Worm (Caenorhabditis elegans) whole organism, midembryonic: ENCODE data around the gene metl-9.
A peak's percentile ranks its signal among the peaks of the same experiment; 100 is the strongest.

ENCODE experiments used
- T22C8.4 ChIP-seq: fragments of 200-800 bp; sonication (Bioruptor generic); IDR thresholded peaks from 2 replicates; pipeline ENCODE4 v1.3.6; 2022; ENCODE audit warnings: missing genetic modification characterization, missing compliant biosample characterization
- cog-1 ChIP-seq: sonication (generic microtip); optimal IDR thresholded peaks from 2 replicates; lab custom pipeline; 2016; ENCODE audit warnings: missing genetic modification characterization, missing compliant biosample characterization
- flt-1 ChIP-seq: fragments of 200-800 bp; sonication (Bioruptor generic); IDR thresholded peaks from 2 replicates; pipeline ENCODE4 v1.3.6; 2022; ENCODE audit warnings: missing genetic modification characterization, missing compliant biosample characterization
- klf-2 ChIP-seq: fragments of 200-800 bp; sonication (Bioruptor generic); conservative IDR thresholded peaks from 2 replicates; pipeline ENCODE4 v1.3.6; 2022; ENCODE audit warnings: missing genetic modification reagents, missing genetic modification characterization, missing compliant biosample characterization
- med-1 ChIP-seq: sonication (generic microtip); optimal IDR thresholded peaks from 2 replicates; lab custom pipeline; 2017; ENCODE audit warnings: missing genetic modification characterization, mild to moderate bottlenecking, missing compliant biosample characterization, antibody characterized with exemption, missing genetic modification reagents; ENCODE audit not compliant: insufficient read depth
- ref-1 ChIP-seq: fragments of 200-800 bp; sonication (Bioruptor generic); conservative IDR thresholded peaks from 2 replicates; pipeline ENCODE4 v1.3.6; 2022; ENCODE audit warnings: missing genetic modification reagents, missing genetic modification characterization, missing compliant biosample characterization
- tab-1 ChIP-seq: fragments of 200-800 bp; sonication (Bioruptor generic); IDR thresholded peaks from 2 replicates; pipeline ENCODE4 v1.3.6; 2022; ENCODE audit warnings: missing genetic modification characterization, missing compliant biosample characterization
- ztf-23 ChIP-seq: fragments of 200-800 bp; sonication (Bioruptor generic); IDR thresholded peaks from 2 replicates; pipeline ENCODE4 v1.3.6; 2022; ENCODE audit warnings: missing genetic modification reagents, missing genetic modification characterization, missing compliant biosample characterization
- ztf-29 ChIP-seq: fragments of 200-800 bp; sonication (Bioruptor generic); IDR thresholded peaks from 2 replicates; pipeline ENCODE4 v1.3.6; 2022; ENCODE audit warnings: missing genetic modification reagents, missing genetic modification characterization, missing compliant biosample characterization

ce11 chrX:5205561-5205960 lies 26.6 kb upstream of the metl-9 start, which contains the start of gene H28G03.2:
- TF ChIP-seq T22C8.4: 0 out of 2 replicates have a peak, but pooled peaks have one; percentile 23
- no peak for TF ChIP-seq ref-1 (GFP tag; lab: Robert Waterston, UW)
- no peak for TF ChIP-seq ztf-29 (GFP tag; lab: Robert Waterston, UW)
- TF ChIP-seq med-1 (GFP tag; lab: Kevin White, UChicago): no peak
- TF ChIP-seq flt-1 (GFP tag; lab: Robert Waterston, UW): no peak
- no peak for TF ChIP-seq tab-1
- no peak for TF ChIP-seq klf-2
- TF ChIP-seq cog-1 (tag; lab: Kevin White, UChicago): no peak
- TF ChIP-seq ztf-23 (GFP tag; lab: Robert Waterston, UW): no peak
